Fruit fly (Drosophila melanogaster) whole organism, prepupa: ENCODE data around the gene RabX5.

Experiments used
- CG7368 ChIP-seq: fragments of 200-800 bp; sonication (Bioruptor generic); optimal IDR thresholded peaks from 3 replicates; lab custom pipeline; 2016; ENCODE audit warnings: missing biosample characterization, missing genetic modification characterization
- Eip75B ChIP-seq: fragments of 200-800 bp; sonication (Bioruptor generic); optimal IDR thresholded peaks from 3 replicates; lab custom pipeline; 2016; ENCODE audit warnings: missing biosample characterization, missing genetic modification characterization
- Sox102F ChIP-seq: fragments of 200-800 bp; sonication (Bioruptor generic); optimal IDR thresholded peaks from 2 replicates; lab custom pipeline; 2016; ENCODE audit warnings: missing biosample characterization, mild to moderate bottlenecking, missing genetic modification characterization
- topi ChIP-seq: fragments of 200-800 bp; sonication (Bioruptor generic); optimal IDR thresholded peaks from 3 replicates; lab custom pipeline; 2016; ENCODE audit warnings: missing biosample characterization, missing genetic modification characterization

DNA sequence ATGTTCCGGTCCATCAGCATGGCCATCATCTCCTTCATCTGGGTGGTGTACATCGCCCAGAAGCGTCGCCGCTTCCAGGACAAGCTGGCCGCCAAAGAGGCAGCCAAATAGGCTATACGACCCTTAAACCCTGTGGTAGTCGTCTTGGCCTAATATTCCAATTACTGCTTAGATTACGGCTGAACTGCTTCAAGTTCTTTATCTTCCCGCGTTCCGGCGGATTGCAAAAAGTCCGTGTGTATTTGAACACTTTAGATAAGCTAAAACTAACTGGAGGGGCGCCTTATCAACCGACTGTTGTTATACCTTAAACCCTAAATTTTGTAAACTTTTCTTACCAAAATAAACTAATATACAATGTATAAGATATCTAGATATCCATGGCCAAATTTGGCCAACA, 16.2 kb downstream of the RabX5 start:
- TF ChIP-seq Sox102F (GFP tag; lab: Kevin White, UChicago) (no peak), Eip75B (GFP tag; lab: Kevin White, UChicago) (no peak), CG7368 (GFP tag; lab: Kevin White, UChicago) (no peak), topi (GFP tag; lab: Kevin White, UChicago) (no peak)
